Fruit fly (Drosophila melanogaster) S2 (cell line): ENCODE measurements around the gene CG3625.

ENCODE experiments used
- CG8478 ChIP-seq: fragments of >200 bp; optimal IDR thresholded peaks from 2 replicates; lab custom pipeline; 2018
- CTCF ChIP-seq, 2 experiments: fragments of >200 bp; optimal IDR thresholded peaks; 2 replicates each; lab custom pipeline; 2018

DNA sequence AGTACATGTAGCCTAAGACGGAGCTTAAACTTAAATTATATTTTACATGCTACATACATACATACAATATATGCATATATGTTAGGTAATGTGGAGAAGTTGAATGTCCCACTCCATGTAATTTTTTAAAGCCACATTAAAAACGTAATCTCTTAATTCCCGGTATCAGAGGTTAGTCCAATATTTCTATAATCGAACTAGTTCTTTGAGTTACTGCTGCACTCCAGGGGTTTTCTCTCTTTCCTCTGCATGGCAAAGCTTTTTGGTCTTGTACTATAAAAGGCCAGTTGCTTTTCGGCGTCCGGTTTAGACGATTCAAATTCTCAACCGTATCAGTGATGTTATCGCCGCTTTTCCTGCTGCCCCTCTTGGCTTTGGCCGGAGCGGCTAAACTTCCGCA is 30.2 kb upstream of the CG3625 start, which contains the start of gene CG33127:
- TF ChIP-seq CTCF (optimal IDR thresholded peaks at IDR 0.05; lab: Kevin White, UChicago) (no peak), CG8478 (no peak)
